Worm (Caenorhabditis elegans) whole organism, L4 larva: ENCODE measurements around the gene nlp-30.

ENCODE experiments used
- aly-2 ChIP-seq: sonication (generic microtip); optimal IDR thresholded peaks from 2 replicates; lab custom pipeline; 2018; ENCODE audit warnings: missing biosample characterization, missing genetic modification characterization
- fkh-10 ChIP-seq: fragments of 150-350 bp; optimal IDR thresholded peaks from 2 replicates; lab custom pipeline; 2014; ENCODE audit warnings: missing biosample characterization, missing genetic modification reagents, missing genetic modification characterization
- nhr-11 ChIP-seq: fragments of 150-350 bp; optimal IDR thresholded peaks from 2 replicates; lab custom pipeline; 2014; ENCODE audit warnings: missing biosample characterization, missing genetic modification characterization
- pqm-1 ChIP-seq: sonication (generic microtip); optimal IDR thresholded peaks from 2 replicates; lab custom pipeline; 2017; ENCODE audit warnings: missing biosample characterization, missing genetic modification characterization
- rbr-2 ChIP-seq: sonication (generic microtip); optimal IDR thresholded peaks from 2 replicates; lab custom pipeline; 2016; ENCODE audit warnings: missing genotype, missing genetic modification characterization, missing compliant biosample characterization
- sdz-12 ChIP-seq: fragments of 200-800 bp; sonication (Bioruptor generic); optimal IDR thresholded peaks from 2 replicates; lab custom pipeline; 2018; ENCODE audit warnings: mild to moderate bottlenecking, missing genetic modification characterization, missing compliant biosample characterization

DNA sequence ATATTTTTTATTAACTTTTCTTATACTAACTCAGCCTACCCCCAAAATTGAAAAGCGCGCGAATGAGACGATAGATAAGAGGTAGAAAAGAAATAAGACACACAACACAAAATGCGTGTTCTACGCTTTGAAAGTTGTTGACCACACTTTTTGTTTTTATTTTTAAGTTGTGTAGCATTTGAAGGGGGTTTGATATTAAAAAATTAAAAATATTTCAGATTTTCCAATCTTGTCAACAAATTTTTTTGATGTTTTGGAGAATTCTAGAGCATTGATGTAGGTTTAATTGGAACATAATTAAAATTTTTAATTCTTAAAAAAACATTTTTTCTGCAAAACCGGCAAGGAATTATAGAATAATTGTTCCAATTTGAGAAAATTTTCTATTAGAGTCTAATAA, 20.5 kb upstream of the nlp-30 start, which contains the start of gene cyp-34A6:
- TF ChIP-seq sdz-12, result no peak
- TF ChIP-seq nhr-11, result no peak
- TF ChIP-seq aly-2 (tag; lab: Kevin White, UChicago), result no peak
- no peak for TF ChIP-seq fkh-10 (GFP tag; lab: Kevin White, UChicago)
- TF ChIP-seq pqm-1 (tag; lab: Kevin White, UChicago), result no peak
- no peak for TF ChIP-seq rbr-2 (tag; lab: Kevin White, UChicago)
